Worm (Caenorhabditis elegans) whole organism, mixed stage, embryonic: Measurements from ENCODE around the gene ugt-1.

ENCODE experiments used
- M03D4.4 ChIP-seq: sonication (generic microtip); optimal IDR thresholded peaks from 2 replicates; lab custom pipeline; 2017; ENCODE audit warnings: mild to moderate bottlenecking, missing genetic modification characterization, missing compliant biosample characterization
- bed-3 ChIP-seq: fragments of 200-800 bp; sonication (Bioruptor generic); optimal IDR thresholded peaks from 3 replicates; lab custom pipeline; 2018; ENCODE audit warnings: mild to moderate bottlenecking, missing genetic modification characterization, moderate library complexity, missing compliant biosample characterization
- blmp-1 ChIP-seq: fragments of 150-350 bp; optimal IDR thresholded peaks from 2 replicates; lab custom pipeline; 2014; ENCODE audit warnings: missing biosample characterization, missing genetic modification characterization
- ceh-43 ChIP-seq: fragments of 200-800 bp; sonication (Bioruptor generic); optimal IDR thresholded peaks from 2 replicates; lab custom pipeline; 2018; ENCODE audit warnings: mild to moderate bottlenecking, missing genetic modification characterization, moderate library complexity, missing compliant biosample characterization
- ces-1 ChIP-seq: fragments of 150-350 bp; optimal IDR thresholded peaks from 2 replicates; lab custom pipeline; 2014; ENCODE audit warnings: missing biosample characterization, missing genetic modification reagents, missing genetic modification characterization
- cnd-1 ChIP-seq: fragments of 200-800 bp; sonication (Bioruptor generic); optimal IDR thresholded peaks from 2 replicates; lab custom pipeline; 2018; ENCODE audit warnings: mild to moderate bottlenecking, missing genetic modification characterization, missing compliant biosample characterization
- drap-1 ChIP-seq: fragments of 200-800 bp; sonication (Bioruptor generic); optimal IDR thresholded peaks from 3 replicates; lab custom pipeline; 2018; ENCODE audit warnings: mild to moderate bottlenecking, missing genetic modification characterization, missing compliant biosample characterization
- elt-1 ChIP-seq: sonication (generic microtip); optimal IDR thresholded peaks from 2 replicates; lab custom pipeline; 2017; ENCODE audit warnings: missing genetic modification characterization, mild to moderate bottlenecking, missing compliant biosample characterization, antibody characterized with exemption, moderate library complexity, borderline replicate concordance; ENCODE audit not compliant: insufficient read depth
- flh-1 ChIP-seq: fragments of 200-800 bp; sonication (Bioruptor generic); optimal IDR thresholded peaks from 2 replicates; lab custom pipeline; 2018; ENCODE audit warnings: mild to moderate bottlenecking, missing genetic modification characterization, moderate library complexity, missing compliant biosample characterization
- ham-2 ChIP-seq: fragments of 200-800 bp; sonication (Bioruptor generic); optimal IDR thresholded peaks from 2 replicates; lab custom pipeline; 2018; ENCODE audit warnings: mild to moderate bottlenecking, missing genetic modification characterization, missing compliant biosample characterization
- hlh-1 ChIP-seq: fragments of 150-350 bp; optimal IDR thresholded peaks from 2 replicates; lab custom pipeline; 2014; ENCODE audit warnings: missing biosample characterization, missing genetic modification reagents, missing genetic modification characterization
- lin-13 ChIP-seq: fragments of 150-350 bp; optimal IDR thresholded peaks from 2 replicates; lab custom pipeline; 2014; ENCODE audit warnings: missing biosample characterization, missing genetic modification characterization
- lin-32 ChIP-seq: fragments of 200-800 bp; sonication (Bioruptor generic); optimal IDR thresholded peaks from 2 replicates; lab custom pipeline; 2018; ENCODE audit warnings: mild to moderate bottlenecking, missing genetic modification characterization, missing compliant biosample characterization
- lsy-2 ChIP-seq: fragments of 150-350 bp; optimal IDR thresholded peaks from 2 replicates; lab custom pipeline; 2014; ENCODE audit warnings: missing biosample characterization, missing genetic modification characterization
- mab-5 ChIP-seq: fragments of 150-350 bp; optimal IDR thresholded peaks from 2 replicates; lab custom pipeline; 2014; ENCODE audit warnings: missing biosample characterization, missing genetic modification characterization
- mep-1 ChIP-seq: fragments of 150-350 bp; optimal IDR thresholded peaks from 2 replicates; lab custom pipeline; 2017; ENCODE audit warnings: missing biosample characterization, missing genetic modification reagents, missing genetic modification characterization, inconsistent platforms
- mls-2 ChIP-seq: sonication (generic microtip); optimal IDR thresholded peaks from 2 replicates; lab custom pipeline; 2016; ENCODE audit warnings: mild to moderate bottlenecking, missing genetic modification characterization, moderate library complexity, missing compliant biosample characterization
- nhr-12 ChIP-seq: fragments of 150-350 bp; optimal IDR thresholded peaks from 2 replicates; lab custom pipeline; 2014; ENCODE audit warnings: missing biosample characterization, missing genetic modification characterization
- nhr-2 ChIP-seq: fragments of 150-350 bp; optimal IDR thresholded peaks from 2 replicates; lab custom pipeline; 2014; ENCODE audit warnings: missing biosample characterization, missing genetic modification characterization
- nhr-237 ChIP-seq: fragments of 150-350 bp; optimal IDR thresholded peaks from 2 replicates; lab custom pipeline; 2014; ENCODE audit warnings: missing biosample characterization, missing genetic modification characterization
- nhr-28 ChIP-seq: fragments of 150-350 bp; optimal IDR thresholded peaks from 2 replicates; lab custom pipeline; 2014; ENCODE audit warnings: missing biosample characterization, missing genetic modification characterization
- nhr-76 ChIP-seq: sonication (generic microtip); optimal IDR thresholded peaks from 2 replicates; lab custom pipeline; 2017; ENCODE audit warnings: missing biosample characterization, missing genetic modification characterization
- pha-4 ChIP-seq: fragments of 150-350 bp; optimal IDR thresholded peaks from 2 replicates; lab custom pipeline; 2018; ENCODE audit warnings: missing biosample characterization, missing genetic modification reagents, missing genetic modification characterization
- sem-2 ChIP-seq: fragments of 200-800 bp; sonication (Bioruptor generic); optimal IDR thresholded peaks from 2 replicates; lab custom pipeline; 2018; ENCODE audit warnings: mild to moderate bottlenecking, missing genetic modification characterization, missing compliant biosample characterization
- snpc-4 ChIP-seq: fragments of 150-350 bp; optimal IDR thresholded peaks from 2 replicates; lab custom pipeline; 2014; ENCODE audit warnings: missing biosample characterization, missing genetic modification characterization
- sptf-1 ChIP-seq: sonication (generic microtip); optimal IDR thresholded peaks from 2 replicates; lab custom pipeline; 2017; ENCODE audit warnings: mild to moderate bottlenecking, missing genetic modification characterization, moderate library complexity, missing compliant biosample characterization
- tbx-8 ChIP-seq: fragments of 200-800 bp; sonication (Bioruptor generic); optimal IDR thresholded peaks from 2 replicates; lab custom pipeline; 2018; ENCODE audit warnings: mild to moderate bottlenecking, missing genetic modification characterization, moderate library complexity, missing compliant biosample characterization
- unc-120 ChIP-seq: sonication (generic microtip); optimal IDR thresholded peaks from 2 replicates; lab custom pipeline; 2017; ENCODE audit warnings: missing genetic modification characterization, missing compliant biosample characterization; ENCODE audit not compliant: poor library complexity, severe bottlenecking
- unc-39 ChIP-seq: fragments of 150-350 bp; optimal IDR thresholded peaks from 2 replicates; lab custom pipeline; 2014; ENCODE audit warnings: missing biosample characterization, missing genetic modification characterization
- unc-62 ChIP-seq: fragments of 150-350 bp; optimal IDR thresholded peaks from 2 replicates; lab custom pipeline; 2014; ENCODE audit warnings: missing biosample characterization, missing genetic modification reagents, missing genetic modification characterization
- zip-8 ChIP-seq: fragments of 150-350 bp; optimal IDR thresholded peaks from 2 replicates; lab custom pipeline; 2014; ENCODE audit warnings: missing biosample characterization, missing genetic modification characterization
- ztf-11 ChIP-seq: fragments of 150-350 bp; optimal IDR thresholded peaks from 2 replicates; lab custom pipeline; 2014; ENCODE audit warnings: missing biosample characterization, missing genetic modification characterization

The ugt-1 gene

DNA sequence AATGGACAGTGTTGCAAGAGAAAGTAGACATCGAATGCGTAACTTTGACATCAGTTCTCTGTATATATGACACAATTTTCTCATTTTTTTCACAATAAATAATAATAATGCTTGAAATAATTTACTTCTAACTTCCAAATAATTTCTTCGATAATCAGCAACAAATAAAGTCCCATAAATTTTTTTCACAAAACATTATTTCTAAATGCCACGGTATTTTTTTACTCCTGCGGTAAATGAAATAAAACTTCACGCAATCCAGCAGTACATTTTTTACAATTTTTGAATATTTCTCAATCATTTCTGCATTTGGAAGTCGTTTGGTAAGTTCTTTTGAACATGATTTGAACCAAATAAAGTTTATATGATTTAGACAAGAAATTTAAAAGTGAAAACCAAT, 11.5 kb upstream of the ugt-1 start, which contains the start of gene spe-10:
Gene spe-10 (plus strand): TSS at position 301 of the 400 bp plus-strand sequence.
- TF ChIP-seq sem-2 = no peak
- TF ChIP-seq elt-1 (tag; lab: Kevin White, UChicago) = no peak
- TF ChIP-seq mls-2 = no peak
- no peak for TF ChIP-seq nhr-237 (tag; lab: Kevin White, UChicago)
- no peak for TF ChIP-seq mab-5 (tag; lab: Kevin White, UChicago)
- TF ChIP-seq, all 35 proteins: peak for 0

- no peak for TF ChIP-seq ztf-11 (tag; lab: Kevin White, UChicago)
- TF ChIP-seq unc-120 (tag; lab: Kevin White, UChicago) = no peak
- TF ChIP-seq flh-1 = no peak
- no peak for TF ChIP-seq nhr-28 (tag; lab: Kevin White, UChicago)
- no peak for TF ChIP-seq mep-1 (tag; lab: Kevin White, UChicago)
- TF ChIP-seq lsy-2 (tag; lab: Kevin White, UChicago) = no peak
- TF ChIP-seq sem-2 = no peak
- no peak for TF ChIP-seq pha-4 (tag; lab: Kevin White, UChicago)
- no peak for TF ChIP-seq ceh-43 (GFP tag; lab: Kevin White, UChicago)
- TF ChIP-seq unc-62 = no peak
- no peak for TF ChIP-seq lin-13
- TF ChIP-seq blmp-1 = no peak
- TF ChIP-seq ces-1 (GFP tag; lab: Kevin White, UChicago) = no peak
- no peak for TF ChIP-seq mab-5 (tag; lab: Kevin White, UChicago)
- no peak for TF ChIP-seq zip-8 (tag; lab: Kevin White, UChicago)
- TF ChIP-seq drap-1 = no peak
- no peak for TF ChIP-seq elt-1 (tag; lab: Kevin White, UChicago)
- TF ChIP-seq, all 35 proteins: peak for 0
Measured at ce11 chrV:10387412-10387811, 8.1 kb upstream of the ugt-1 start.

DNA sequence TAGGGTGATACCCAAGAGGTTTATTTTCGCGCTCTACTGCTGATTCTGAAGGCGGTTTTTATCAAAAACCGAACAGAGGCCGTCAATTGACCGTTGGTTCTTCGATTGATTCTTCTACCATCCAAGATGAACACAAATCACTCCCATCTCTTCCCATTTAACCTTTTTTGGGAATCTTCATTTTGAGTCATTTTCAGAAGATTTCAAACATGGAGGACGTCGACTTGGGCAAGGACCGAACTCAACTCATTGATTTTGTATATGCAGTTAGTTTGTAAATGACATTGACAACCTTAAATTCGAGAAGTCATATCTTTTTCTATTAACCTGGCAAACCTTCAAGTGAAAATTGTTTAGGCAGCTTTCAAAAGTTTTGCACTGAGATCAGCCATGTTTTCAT, 7.1 kb upstream of the ugt-1 start, which contains the start of gene AC3.5:
Gene AC3.5 (plus strand): TSS at position 210 of the 400 bp plus-strand sequence.
- TF ChIP-seq tbx-8 (GFP tag; lab: Kevin White, UChicago) (no peak), mls-2 (no peak), unc-120 (tag; lab: Kevin White, UChicago) (no peak), sem-2 (no peak), ham-2 (GFP tag; lab: Kevin White, UChicago) (no peak), nhr-28 (tag; lab: Kevin White, UChicago) (no peak), flh-1 (no peak), lin-32 (GFP tag; lab: Kevin White, UChicago) (no peak), snpc-4 (tag; lab: Kevin White, UChicago) (no peak), M03D4.4 (no peak), ztf-11 (tag; lab: Kevin White, UChicago) (no peak), unc-62 (no peak), nhr-237 (tag; lab: Kevin White, UChicago) (no peak), unc-39 (no peak), nhr-12 (tag; lab: Kevin White, UChicago) (no peak), sptf-1 (no peak), pha-4 (tag; lab: Kevin White, UChicago) (no peak), hlh-1 (tag; lab: Kevin White, UChicago) (no peak), cnd-1 (tag; lab: Kevin White, UChicago) (no peak), blmp-1 (no peak)

DNA sequence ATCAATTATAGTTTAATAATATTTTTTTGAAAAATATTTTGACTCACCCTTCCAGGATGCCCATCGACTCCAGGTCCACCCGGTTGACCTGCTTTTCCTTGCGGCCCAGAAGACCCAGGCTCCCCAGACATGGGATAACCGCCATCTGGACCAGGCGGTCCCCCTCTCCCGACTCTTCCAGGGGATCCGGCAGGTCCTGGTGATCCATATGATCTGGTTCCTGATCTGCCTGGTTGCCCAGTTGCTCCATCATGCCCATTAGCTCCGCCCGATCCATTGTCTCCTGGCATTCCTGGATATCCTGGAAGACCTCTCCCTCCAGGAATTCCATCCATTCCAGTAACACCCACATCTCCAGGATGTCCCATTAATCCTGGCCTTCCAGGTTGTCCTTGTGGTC, 1.8 kb upstream of the ugt-1 start:
- no peak for TF ChIP-seq snpc-4 (tag; lab: Kevin White, UChicago)
- TF ChIP-seq sptf-1 = no peak
- TF ChIP-seq nhr-76 (tag; lab: Kevin White, UChicago) = no peak
- TF ChIP-seq tbx-8 (GFP tag; lab: Kevin White, UChicago) = no peak
- no peak for TF ChIP-seq bed-3 (GFP tag; lab: Kevin White, UChicago)
- TF ChIP-seq ceh-43 (GFP tag; lab: Kevin White, UChicago) = no peak

- TF ChIP-seq snpc-4 (tag; lab: Kevin White, UChicago) (no peak), nhr-2 (tag; lab: Kevin White, UChicago) (no peak), unc-62 (no peak), nhr-12 (tag; lab: Kevin White, UChicago) (no peak), flh-1 (no peak), hlh-1 (tag; lab: Kevin White, UChicago) (no peak), elt-1 (tag; lab: Kevin White, UChicago) (no peak), bed-3 (GFP tag; lab: Kevin White, UChicago) (no peak), sptf-1 (no peak)
Measured at ce11 chrV:10398431-10398830, 3.0 kb downstream of the ugt-1 start, which contains the start of gene ugt-2. Gene ugt-2 (plus strand): TSS chrV:10398801.
